Fruit fly (Drosophila melanogaster): Measurements from ENCODE around the gene Hsp27.
A peak's percentile ranks its signal among the peaks of the same experiment; 100 is the strongest.

Gene Hsp27

DNA sequence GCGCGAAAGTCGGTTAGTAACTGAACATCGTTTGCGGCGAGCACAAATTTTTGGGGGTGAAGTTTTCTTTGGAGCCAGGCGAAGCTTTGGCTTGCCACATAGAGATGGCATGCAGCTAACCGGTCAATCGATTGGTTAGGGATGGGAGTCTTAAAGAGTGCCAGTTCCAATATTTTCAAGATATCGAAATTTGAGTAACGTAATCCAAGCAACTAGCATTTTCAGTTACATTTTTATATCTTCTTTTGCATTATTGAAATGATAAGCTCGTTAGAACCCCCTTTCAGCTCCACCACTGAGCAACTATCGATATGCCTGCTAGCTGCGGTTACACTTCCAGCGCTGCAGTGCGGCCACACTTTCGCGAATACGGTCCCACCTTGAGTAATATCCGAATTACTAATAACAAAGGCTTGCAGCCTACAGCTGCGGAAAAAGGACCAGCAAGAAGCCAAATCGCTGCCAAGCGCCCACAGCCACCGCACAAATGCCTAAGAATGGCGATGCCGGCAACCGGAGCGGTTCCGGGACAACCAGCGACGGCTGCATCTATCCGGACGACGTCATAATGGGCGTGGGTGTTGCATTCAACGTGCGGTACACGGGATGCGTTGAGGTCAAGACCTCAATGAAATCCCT lies 42.9 kb downstream of the Hsp27 start, which contains the start of the genes Atat and Shc (continued):
- TF ChIP-seq esg (GFP tag; conservative IDR thresholded peaks at IDR 0.05) (peak; percentile 100), YL-1 (GFP tag; optimal IDR thresholded peaks at IDR 0.05) (peak; percentile 98), corto (GFP tag; optimal IDR thresholded peaks at IDR 0.05) (peak; percentile 89), rib (GFP tag; IDR thresholded peaks at IDR 0.05) (peak; percentile 99), CG7987 (GFP tag; optimal IDR thresholded peaks at IDR 0.05) (peak; percentile 95), CG15269 (tag; optimal IDR thresholded peaks at IDR 0.05) (peak; percentile 99), croc (GFP tag; conservative IDR thresholded peaks at IDR 0.05) (peak; percentile 99), HmgZ (tag; optimal IDR thresholded peaks at IDR 0.05) (peak; percentile 100), CG1832 (GFP tag; optimal IDR thresholded peaks at IDR 0.05) (peak; percentile 42), ham (GFP tag; IDR thresholded peaks at IDR 0.05) (peak; percentile 98), CG12659 (GFP tag; optimal IDR thresholded peaks at IDR 0.05) (peak; percentile 99), CG1529 (GFP tag; optimal IDR thresholded peaks at IDR 0.05) (peak; percentile 94), knrl (GFP tag; IDR thresholded peaks at IDR 0.05; ENCODE audit: partially characterized antibody) (peak; percentile 96), Lim3 (GFP tag; IDR thresholded peaks at IDR 0.05) (peak; percentile 99), CG12071 (GFP tag; optimal IDR thresholded peaks at IDR 0.05) (peak; percentile 97), CG17802 (tag; optimal IDR thresholded peaks at IDR 0.05) (peak; percentile 93), CG14667 (GFP tag; IDR thresholded peaks at IDR 0.05) (peak; percentile 100), CG17829 (tag; optimal IDR thresholded peaks at IDR 0.05) (peak; percentile 98), sug (tag; optimal IDR thresholded peaks at IDR 0.05) (peak; percentile 98), CG30403 (GFP tag; optimal IDR thresholded peaks at IDR 0.05) (peak; percentile 100), CG14441 (GFP tag; IDR thresholded peaks at IDR 0.05) (peak; percentile 100), cg (GFP tag; optimal IDR thresholded peaks at IDR 0.05) (peak; percentile 2), usp (GFP tag; optimal IDR thresholded peaks at IDR 0.05) (no peak), bowl (GFP tag; IDR thresholded peaks at IDR 0.05) (peak; percentile 96), CG10267 (tag; optimal IDR thresholded peaks at IDR 0.05) (peak; percentile 92), Xrp1 (GFP tag; IDR thresholded peaks at IDR 0.05) (peak; percentile 99), Optix (GFP tag; IDR thresholded peaks at IDR 0.05) (peak; percentile 99), CG2116 (GFP tag; optimal IDR thresholded peaks at IDR 0.05) (peak; percentile 93), CG2129 (GFP tag; IDR thresholded peaks at IDR 0.05; ENCODE audit: partially characterized antibody) (peak; percentile 76), ash1 (GFP tag; optimal IDR thresholded peaks at IDR 0.05) (peak; percentile 93), onecut (GFP tag; IDR thresholded peaks at IDR 0.05) (peak; percentile 94), h (optimal IDR thresholded peaks at IDR 0.05) (no peak), Aef1 (GFP tag; IDR thresholded peaks at IDR 0.05) (peak; percentile 100), yki (optimal IDR thresholded peaks at IDR 0.05) (no peak), mirr (GFP tag; optimal IDR thresholded peaks at IDR 0.05) (peak; percentile 98), CG11695 (GFP tag; IDR thresholded peaks at IDR 0.05) (peak; percentile 97), CG34422 (GFP tag; IDR thresholded peaks at IDR 0.05) (peak; percentile 100), CG8478 (optimal IDR thresholded peaks at IDR 0.05) (peak; percentile 55), wek (GFP tag; optimal IDR thresholded peaks at IDR 0.05) (peak; percentile 83), jing (GFP tag; optimal IDR thresholded peaks at IDR 0.05) (peak; percentile 99), Spps (tag; optimal IDR thresholded peaks at IDR 0.05) (peak; percentile 95), caup (GFP tag; optimal IDR thresholded peaks at IDR 0.05; ENCODE audit: severe bottlenecking) (peak; percentile 99), CG10565 (GFP tag; optimal IDR thresholded peaks at IDR 0.05) (peak; percentile 97), Antp (GFP tag; optimal IDR thresholded peaks at IDR 0.05) (peak; percentile 100), Nf-YC (tag; optimal IDR thresholded peaks at IDR 0.05) (peak; percentile 91), CG4328 (GFP tag; optimal IDR thresholded peaks at IDR 0.05) (peak; percentile 97), CG7928 (GFP tag; optimal IDR thresholded peaks at IDR 0.05) (peak; percentile 85), CG16863 (GFP tag; optimal IDR thresholded peaks at IDR 0.05) (peak; percentile 99), CG8281 (tag; optimal IDR thresholded peaks at IDR 0.05) (peak; percentile 92), dmrt99B (tag; optimal IDR thresholded peaks at IDR 0.05) (peak; percentile 97), CG17361 (GFP tag; IDR thresholded peaks at IDR 0.05) (peak; percentile 98)
